Fruit fly (Drosophila melanogaster) whole organism, adult: ENCODE measurements around the gene eIF2A.
A peak's percentile ranks its signal among the peaks of the same experiment; 100 is the strongest.

Source experiments
- CG11617 ChIP-seq: fragments of 200-800 bp; sonication (Bioruptor generic); optimal IDR thresholded peaks from 2 replicates; lab custom pipeline; 2017; ENCODE audit warnings: mild to moderate bottlenecking, missing biosample characterization, missing genetic modification reagents, missing genetic modification characterization
- CG12768 ChIP-seq: fragments of 200-800 bp; sonication (Bioruptor generic); optimal IDR thresholded peaks from 2 replicates; lab custom pipeline; 2017; ENCODE audit warnings: missing biosample characterization, missing genetic modification characterization, mild to moderate bottlenecking, moderate library complexity, missing genetic modification reagents
- CG14711 ChIP-seq: fragments of 200-800 bp; sonication (Bioruptor generic); optimal IDR thresholded peaks from 2 replicates; lab custom pipeline; 2018; ENCODE audit warnings: missing biosample characterization, mild to moderate bottlenecking, missing genetic modification characterization, moderate library complexity
- CG1620 ChIP-seq: fragments of 200-800 bp; sonication (Bioruptor generic); optimal IDR thresholded peaks from 2 replicates; lab custom pipeline; 2016; ENCODE audit warnings: missing biosample characterization, missing genetic modification characterization
- CG33017 ChIP-seq: fragments of 200-800 bp; sonication (Bioruptor generic); optimal IDR thresholded peaks from 2 replicates; lab custom pipeline; 2018; ENCODE audit warnings: missing biosample characterization, mild to moderate bottlenecking, missing genetic modification characterization, moderate library complexity
- CG5204 ChIP-seq: fragments of 200-800 bp; sonication (Bioruptor generic); optimal IDR thresholded peaks from 2 replicates; lab custom pipeline; 2016; ENCODE audit warnings: missing biosample characterization, missing genetic modification characterization
- CG7045 ChIP-seq: fragments of 200-800 bp; sonication (Bioruptor generic); optimal IDR thresholded peaks from 2 replicates; lab custom pipeline; 2017; ENCODE audit warnings: missing biosample characterization, mild to moderate bottlenecking, missing genetic modification characterization
- CG7101 ChIP-seq: fragments of 200-800 bp; sonication (Bioruptor generic); optimal IDR thresholded peaks from 2 replicates; lab custom pipeline; 2018; ENCODE audit warnings: missing biosample characterization, mild to moderate bottlenecking, missing genetic modification characterization, moderate library complexity
- Clk ChIP-seq: fragments of 200-800 bp; sonication (Bioruptor generic); optimal IDR thresholded peaks from 2 replicates; lab custom pipeline; 2017; ENCODE audit warnings: missing biosample characterization, missing genetic modification characterization
- Crg-1 ChIP-seq: fragments of 200-800 bp; sonication (Bioruptor generic); optimal IDR thresholded peaks from 2 replicates; lab custom pipeline; 2016; ENCODE audit warnings: missing biosample characterization, missing genetic modification characterization
- Hr96 ChIP-seq: fragments of 200-800 bp; sonication (Bioruptor generic); optimal IDR thresholded peaks from 2 replicates; lab custom pipeline; 2016; ENCODE audit warnings: missing biosample characterization, missing genetic modification characterization
- Mnt ChIP-seq: fragments of 200-800 bp; sonication (Bioruptor generic); optimal IDR thresholded peaks from 2 replicates; lab custom pipeline; 2016; ENCODE audit warnings: missing biosample characterization, mild to moderate bottlenecking, missing genetic modification characterization
- bab1 ChIP-seq: fragments of 200-800 bp; sonication (Bioruptor generic); optimal IDR thresholded peaks from 3 replicates; lab custom pipeline; 2019; ENCODE audit warnings: missing biosample characterization, mild to moderate bottlenecking, missing genetic modification characterization, moderate library complexity
- cic ChIP-seq: fragments of 200-800 bp; sonication (Bioruptor generic); optimal IDR thresholded peaks from 2 replicates; lab custom pipeline; 2017; ENCODE audit warnings: missing biosample characterization, mild to moderate bottlenecking, missing genetic modification characterization, moderate library complexity
- cnc ChIP-seq, 2 experiments: fragments of >200 bp; optimal IDR thresholded peaks; 2 replicates each; lab custom pipeline; 2017
- kay ChIP-seq: fragments of 200-800 bp; sonication (Bioruptor generic); peaks from one replicate; lab custom pipeline; 2016; ENCODE audit warnings: missing biosample characterization, missing genetic modification characterization, borderline replicate concordance
- ovo ChIP-seq: fragments of 200-800 bp; sonication (Bioruptor generic); optimal IDR thresholded peaks from 2 replicates; lab custom pipeline; 2016; ENCODE audit warnings: missing biosample characterization, missing genetic modification characterization
- pad ChIP-seq: fragments of 200-800 bp; sonication (Bioruptor generic); optimal IDR thresholded peaks from 3 replicates; lab custom pipeline; 2017; ENCODE audit warnings: missing biosample characterization, missing genetic modification characterization, mild to moderate bottlenecking, moderate library complexity, missing genetic modification reagents
- tj ChIP-seq: fragments of 200-800 bp; sonication (Bioruptor generic); optimal IDR thresholded peaks from 3 replicates; lab custom pipeline; 2017; ENCODE audit warnings: missing biosample characterization, mild to moderate bottlenecking, missing genetic modification characterization, moderate library complexity
- toe ChIP-seq: fragments of 200-800 bp; sonication (Bioruptor generic); optimal IDR thresholded peaks from 2 replicates; lab custom pipeline; 2016; ENCODE audit warnings: missing biosample characterization, missing genetic modification characterization

Gene eIF2A

DNA sequence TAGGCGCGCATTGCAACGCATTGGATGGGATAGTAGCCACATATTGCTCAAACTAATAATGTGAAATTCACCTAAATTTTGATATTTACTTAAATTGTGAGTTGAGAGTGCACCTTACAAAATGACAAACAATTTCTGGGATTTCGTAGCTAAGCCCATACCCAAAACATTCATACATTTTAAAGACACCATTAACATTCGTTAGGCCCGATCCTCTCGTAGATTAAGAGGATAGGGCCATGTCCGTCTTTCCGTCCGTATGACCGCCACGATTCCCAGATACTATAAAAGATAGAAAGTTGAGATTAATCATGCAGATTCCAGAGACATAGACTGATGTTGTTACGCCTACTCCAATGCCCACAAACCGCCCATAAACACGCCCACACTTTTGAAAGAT is 10.9 kb upstream of the eIF2A start, which contains the start of gene CG43895:
Gene CG43895 (minus strand): TSS at position 101 of the 400 bp plus-strand sequence.
- no peak for TF ChIP-seq cnc (optimal IDR thresholded peaks at IDR 0.05; lab: Kevin White, UChicago)
- TF ChIP-seq Crg-1, result no peak
- TF ChIP-seq CG7045 (GFP tag; lab: Kevin White, UChicago), result no peak
- TF ChIP-seq CG33017 (tag; lab: Kevin White, UChicago), result no peak
- TF ChIP-seq ovo (GFP tag; lab: Kevin White, UChicago), result no peak
- no peak for TF ChIP-seq kay (GFP tag; lab: Kevin White, UChicago)
- TF ChIP-seq Clk (GFP tag; lab: Kevin White, UChicago), result no peak
- TF ChIP-seq Hr96, result no peak
- TF ChIP-seq cic (GFP tag; lab: Kevin White, UChicago), result no peak
- no peak for TF ChIP-seq CG5204 (GFP tag; lab: Kevin White, UChicago)
- no peak for TF ChIP-seq tj (GFP tag; lab: Kevin White, UChicago)
- no peak for TF ChIP-seq pad
- TF ChIP-seq CG12768 (GFP tag; lab: Kevin White, UChicago), result no peak
- no peak for TF ChIP-seq CG7101 (tag; lab: Kevin White, UChicago)
- no peak for TF ChIP-seq toe (GFP tag; lab: Kevin White, UChicago)
- TF ChIP-seq Mnt (GFP tag; lab: Kevin White, UChicago), result no peak
- TF ChIP-seq CG1620, result no peak
- no peak for TF ChIP-seq CG14711 (tag; lab: Kevin White, UChicago)
- TF ChIP-seq CG11617 (GFP tag; lab: Kevin White, UChicago), result no peak
- TF ChIP-seq bab1 (GFP tag; lab: Kevin White, UChicago), result no peak

DNA sequence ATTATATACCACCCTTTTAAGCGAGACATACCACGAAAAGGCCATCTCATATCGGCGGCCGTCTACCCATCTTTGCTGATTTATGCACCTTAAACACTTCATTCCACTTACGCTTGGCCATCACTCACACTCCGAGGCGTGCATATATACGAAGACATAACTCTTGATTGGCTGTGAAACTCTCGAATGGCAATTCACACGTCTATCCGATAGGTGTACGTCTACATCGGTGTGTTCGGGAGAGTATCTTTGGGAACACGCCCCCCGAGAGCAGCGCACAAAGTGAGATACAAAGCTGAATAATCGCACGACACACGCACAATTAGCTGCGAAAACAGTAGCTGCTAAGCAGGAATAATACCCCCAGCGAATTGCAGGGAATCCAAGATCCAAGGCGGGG is 5.8 kb upstream of the eIF2A start:
- TF ChIP-seq CG7101 (tag; lab: Kevin White, UChicago), result no peak
- TF ChIP-seq cnc (optimal IDR thresholded peaks at IDR 0.05; lab: Kevin White, UChicago), result no peak
- no peak for TF ChIP-seq toe (GFP tag; lab: Kevin White, UChicago)
- TF ChIP-seq CG7045 (GFP tag; lab: Kevin White, UChicago), result no peak
- no peak for TF ChIP-seq CG5204 (GFP tag; lab: Kevin White, UChicago)
- no peak for TF ChIP-seq CG14711 (tag; lab: Kevin White, UChicago)
- no peak for TF ChIP-seq CG1620
- no peak for TF ChIP-seq CG11617 (GFP tag; lab: Kevin White, UChicago)
- TF ChIP-seq ovo (GFP tag; lab: Kevin White, UChicago), result no peak
- no peak for TF ChIP-seq CG12768 (GFP tag; lab: Kevin White, UChicago)

DNA sequence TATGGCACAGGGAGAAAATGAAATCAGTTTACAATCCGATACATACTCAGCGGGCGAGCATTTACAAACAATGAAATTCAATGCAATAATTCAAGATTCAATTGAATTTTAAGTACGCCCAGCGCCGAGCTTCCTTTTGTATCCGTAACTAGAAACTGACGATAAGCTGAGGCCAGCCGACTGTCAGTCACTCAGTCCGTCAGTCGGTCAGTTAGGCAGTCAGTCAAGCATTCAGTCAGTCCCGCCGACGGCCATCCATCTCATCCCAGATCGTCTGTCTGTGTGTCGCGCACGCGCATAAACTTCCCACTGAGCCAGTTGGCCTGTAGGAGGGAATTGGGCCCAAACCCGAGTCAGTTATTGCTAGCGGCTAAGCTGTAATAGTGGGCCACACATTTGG is 5.0 kb upstream of the eIF2A start:
- TF ChIP-seq CG5204 (GFP tag; lab: Kevin White, UChicago), result no peak
- TF ChIP-seq Crg-1, result no peak
- no peak for TF ChIP-seq CG12768 (GFP tag; lab: Kevin White, UChicago)
- no peak for TF ChIP-seq CG7045 (GFP tag; lab: Kevin White, UChicago)
- TF ChIP-seq Mnt (GFP tag; lab: Kevin White, UChicago), result no peak
- no peak for TF ChIP-seq tj (GFP tag; lab: Kevin White, UChicago)
- TF ChIP-seq kay (GFP tag; lab: Kevin White, UChicago), result no peak
- no peak for TF ChIP-seq ovo (GFP tag; lab: Kevin White, UChicago)
- no peak for TF ChIP-seq pad
- TF ChIP-seq Clk (GFP tag; lab: Kevin White, UChicago), result no peak
- no peak for TF ChIP-seq CG7101 (tag; lab: Kevin White, UChicago)
- no peak for TF ChIP-seq cic (GFP tag; lab: Kevin White, UChicago)
- TF ChIP-seq CG1620, result no peak
- no peak for TF ChIP-seq CG14711 (tag; lab: Kevin White, UChicago)
- TF ChIP-seq cnc (optimal IDR thresholded peaks at IDR 0.05; lab: Kevin White, UChicago), result no peak
- no peak for TF ChIP-seq CG11617 (GFP tag; lab: Kevin White, UChicago)
- TF ChIP-seq bab1 (GFP tag; lab: Kevin White, UChicago), result no peak
- no peak for TF ChIP-seq toe (GFP tag; lab: Kevin White, UChicago)
- TF ChIP-seq Hr96, result no peak

DNA sequence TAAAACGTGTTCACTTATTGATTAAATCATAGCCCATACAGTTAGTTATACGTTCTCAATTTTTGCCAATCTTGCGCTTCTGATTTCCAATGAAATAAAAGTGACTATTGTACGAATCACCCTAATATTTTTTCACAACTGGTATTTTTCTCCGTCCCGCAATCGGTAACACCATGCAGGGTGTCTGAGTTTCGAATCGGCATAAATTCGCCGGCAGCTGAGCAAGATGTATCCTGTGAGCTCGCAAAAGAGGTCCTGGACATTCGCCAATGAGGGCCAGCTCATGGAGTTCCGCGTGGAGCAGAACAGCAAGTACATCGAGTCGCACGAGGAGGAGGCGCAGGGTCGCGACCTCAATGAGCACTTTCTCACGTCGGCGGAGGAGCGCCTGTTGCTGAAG is 2.8 kb upstream of the eIF2A start, which contains the start of gene CycH:
Gene CycH (plus strand): TSS at position 218 of the 400 bp plus-strand sequence.
- TF ChIP-seq CG1620 (no peak), cic (GFP tag; lab: Kevin White, UChicago) (no peak), CG5204 (GFP tag; lab: Kevin White, UChicago) (no peak), cnc (optimal IDR thresholded peaks at IDR 0.05; lab: Kevin White, UChicago) (no peak), tj (GFP tag; lab: Kevin White, UChicago) (peak; percentile 57), Crg-1 (peak; percentile 1), CG7045 (GFP tag; lab: Kevin White, UChicago) (no peak), CG14711 (tag; lab: Kevin White, UChicago) (peak; percentile 26), pad (no peak), toe (GFP tag; lab: Kevin White, UChicago) (peak; percentile 19), Hr96 (no peak), CG33017 (tag; lab: Kevin White, UChicago) (no peak), CG7101 (tag; lab: Kevin White, UChicago) (peak; percentile 42), bab1 (GFP tag; lab: Kevin White, UChicago) (peak; percentile 45), kay (GFP tag; lab: Kevin White, UChicago) (no peak), ovo (GFP tag; lab: Kevin White, UChicago) (no peak), Mnt (GFP tag; lab: Kevin White, UChicago) (peak; percentile 12), CG11617 (GFP tag; lab: Kevin White, UChicago) (no peak), Clk (GFP tag; lab: Kevin White, UChicago) (no peak), CG12768 (GFP tag; lab: Kevin White, UChicago) (no peak)

DNA sequence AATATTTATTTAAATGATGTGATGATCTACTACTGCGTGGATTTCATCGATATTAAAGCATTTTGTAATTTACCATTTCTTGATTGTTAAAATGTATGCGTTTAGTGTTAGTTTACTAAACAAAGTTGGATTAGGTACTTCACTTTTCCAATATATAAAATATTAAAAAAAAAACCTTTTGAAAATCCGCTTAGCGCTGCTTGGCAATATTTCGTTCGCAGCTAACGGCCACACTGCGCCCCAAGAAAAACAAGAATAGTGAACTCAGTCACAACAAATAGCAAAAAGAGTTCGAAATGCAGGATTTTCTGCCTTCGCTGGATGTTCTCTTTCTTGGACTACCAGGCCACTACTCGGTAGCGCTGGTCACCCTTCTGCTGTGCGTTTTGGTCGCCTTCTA is 1.3 kb upstream of the eIF2A start, which contains the start of gene CG7407:
Gene CG7407 (plus strand): TSS at position 226 of the 400 bp plus-strand sequence.
- TF ChIP-seq CG1620 (no peak), bab1 (GFP tag; lab: Kevin White, UChicago) (peak; percentile 14)

DNA sequence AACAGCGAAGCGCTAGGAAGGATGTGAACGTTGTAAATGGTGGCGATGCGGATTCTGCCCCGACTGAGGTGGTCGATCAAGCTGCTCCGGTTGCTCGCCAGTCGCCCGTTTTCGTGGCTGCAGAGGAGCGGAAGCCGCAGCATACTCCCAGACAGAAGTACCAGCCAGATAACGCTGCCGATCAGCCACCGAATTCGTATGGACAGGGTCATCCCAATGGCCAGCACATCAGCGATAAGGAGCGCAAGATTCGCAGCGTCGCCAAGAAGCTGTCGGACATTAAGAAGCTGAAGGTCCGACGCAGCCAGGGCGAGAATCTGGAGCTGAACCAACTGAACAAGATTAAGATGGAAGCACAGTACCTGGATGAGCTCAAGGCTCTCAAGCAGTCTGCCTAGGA is 2.6 kb downstream of the eIF2A start:
- no peak for TF ChIP-seq CG1620
- no peak for TF ChIP-seq CG14711 (tag; lab: Kevin White, UChicago)
- TF ChIP-seq Hr96, result no peak
- no peak for TF ChIP-seq cic (GFP tag; lab: Kevin White, UChicago)
- no peak for TF ChIP-seq CG7101 (tag; lab: Kevin White, UChicago)
- TF ChIP-seq Crg-1, result no peak
- no peak for TF ChIP-seq cnc (optimal IDR thresholded peaks at IDR 0.05; lab: Kevin White, UChicago)
- TF ChIP-seq tj (GFP tag; lab: Kevin White, UChicago), result no peak
- no peak for TF ChIP-seq kay (GFP tag; lab: Kevin White, UChicago)
- TF ChIP-seq pad, result no peak
- TF ChIP-seq bab1 (GFP tag; lab: Kevin White, UChicago), result no peak
- TF ChIP-seq toe (GFP tag; lab: Kevin White, UChicago), result no peak
- TF ChIP-seq CG11617 (GFP tag; lab: Kevin White, UChicago), result no peak
- no peak for TF ChIP-seq CG12768 (GFP tag; lab: Kevin White, UChicago)
- TF ChIP-seq CG7045 (GFP tag; lab: Kevin White, UChicago), result no peak
- no peak for TF ChIP-seq CG5204 (GFP tag; lab: Kevin White, UChicago)
- no peak for TF ChIP-seq Mnt (GFP tag; lab: Kevin White, UChicago)
- no peak for TF ChIP-seq ovo (GFP tag; lab: Kevin White, UChicago)
